Worm (Caenorhabditis elegans): ENCODE data around the gene F49E8.6.

- TF ChIP-seq nhr-90 (tag; optimal IDR thresholded peaks at IDR 0.05), result no peak
- TF ChIP-seq K11D2.4 (GFP tag; IDR thresholded peaks at IDR 0.05), result no peak
- TF ChIP-seq snpc-4 (GFP tag; optimal IDR thresholded peaks at IDR 0.05), result no peak
- no peak for TF ChIP-seq snpc-4 (tag; optimal IDR thresholded peaks at IDR 0.05)
- TF ChIP-seq nfya-1 (tag; optimal IDR thresholded peaks at IDR 0.05; ENCODE audit: borderline replicate concordance, insufficient read depth), result no peak
- TF ChIP-seq Y53F4B.3 (GFP tag; IDR thresholded peaks at IDR 0.05), result no peak
- TF ChIP-seq dpff-1 (tag; optimal IDR thresholded peaks at IDR 0.05), result no peak
- TF ChIP-seq ceh-40 (GFP tag; IDR thresholded peaks at IDR 0.05), result no peak
- no peak for TF ChIP-seq efl-1 (GFP tag; optimal IDR thresholded peaks at IDR 0.05)
- TF ChIP-seq dpl-1 (GFP tag; optimal IDR thresholded peaks at IDR 0.05), result no peak
- no peak for TF ChIP-seq snpc-3.4 (tag; optimal IDR thresholded peaks at IDR 0.05)
Measured at ce11 chrIV:7567557-7568010, 13.1 kb upstream of the F49E8.6 start, which contains the start of gene F32E10.8.

Measured in whole organism, young adult.